Fruit fly (Drosophila melanogaster) Kc167 (cell line): ENCODE results near the gene Gr10b.

Experiments used
- Myc ChIP-seq: fragments of >200 bp; optimal IDR thresholded peaks from 2 replicates; lab custom pipeline; 2017; ENCODE audit warnings: missing external identifiers
- Sin3A ChIP-seq: fragments of >200 bp; optimal IDR thresholded peaks from 2 replicates; lab custom pipeline; 2018; ENCODE audit warnings: missing external identifiers
- h ChIP-seq: fragments of >200 bp; optimal IDR thresholded peaks from 3 replicates; lab custom pipeline; 2018; ENCODE audit warnings: missing external identifiers
- insv ChIP-seq: fragments of >200 bp; optimal IDR thresholded peaks from 3 replicates; lab custom pipeline; 2018; ENCODE audit warnings: missing external identifiers
- psq ChIP-seq: fragments of >200 bp; optimal IDR thresholded peaks from 2 replicates; lab custom pipeline; 2017; ENCODE audit warnings: missing external identifiers
- ttk ChIP-seq: sonication (Bioruptor generic); optimal IDR thresholded peaks from 2 replicates; lab custom pipeline; 2017; ENCODE audit warnings: missing external identifiers

The Gr10b gene

dm6 chrX:11446792-11447405 is 33.9 kb upstream of the Gr10b start:
- TF ChIP-seq Myc (lab: Kevin White, UChicago) (no peak), psq (lab: Kevin White, UChicago) (no peak), insv (lab: Kevin White, UChicago) (no peak), h (lab: Kevin White, UChicago) (no peak), ttk (lab: Kevin White, UChicago) (no peak), Sin3A (no peak)

- TF ChIP-seq Myc (lab: Kevin White, UChicago): no peak
- TF ChIP-seq ttk (lab: Kevin White, UChicago): no peak
These were observed 29.0 kb upstream of the Gr10b start, which contains the start of gene Sk1 for dm6 chrX:11441829-11442634. Sk1 (plus strand) TSS chrX:11442539.

- TF ChIP-seq h (lab: Kevin White, UChicago): no peak
- TF ChIP-seq Myc (lab: Kevin White, UChicago): no peak
- TF ChIP-seq ttk (lab: Kevin White, UChicago): no peak
These were observed 28.0 kb upstream of the Gr10b start for dm6 chrX:11440944-11441343.

dm6 chrX:11439270-11439669 is 26.3 kb upstream of the Gr10b start:
- TF ChIP-seq psq (lab: Kevin White, UChicago) (no peak), Myc (lab: Kevin White, UChicago) (no peak), Sin3A (no peak), ttk (lab: Kevin White, UChicago) (no peak), insv (lab: Kevin White, UChicago) (no peak), h (lab: Kevin White, UChicago) (no peak)

DNA sequence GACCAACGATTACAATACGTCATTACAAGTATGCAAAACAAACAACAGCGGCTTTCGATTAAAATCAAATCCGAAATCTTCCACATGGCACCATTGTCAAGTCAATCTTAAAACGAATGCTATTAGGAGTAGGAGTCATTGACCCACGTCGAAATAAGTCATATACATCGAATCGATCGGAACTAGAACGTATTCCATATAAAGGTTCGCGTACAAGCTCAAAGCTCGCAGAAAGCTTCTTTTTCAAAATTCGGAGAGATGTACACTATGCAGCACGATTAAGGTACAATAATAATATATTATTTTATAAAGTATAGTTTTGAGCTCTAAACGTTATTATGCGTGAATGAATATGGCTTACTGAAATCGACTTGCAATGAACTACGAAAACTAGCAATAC is 20.9 kb upstream of the Gr10b start:
- TF ChIP-seq h (lab: Kevin White, UChicago) (no peak), psq (lab: Kevin White, UChicago) (no peak), Myc (lab: Kevin White, UChicago) (no peak), insv (lab: Kevin White, UChicago) (no peak), Sin3A (no peak), ttk (lab: Kevin White, UChicago) (no peak)

DNA sequence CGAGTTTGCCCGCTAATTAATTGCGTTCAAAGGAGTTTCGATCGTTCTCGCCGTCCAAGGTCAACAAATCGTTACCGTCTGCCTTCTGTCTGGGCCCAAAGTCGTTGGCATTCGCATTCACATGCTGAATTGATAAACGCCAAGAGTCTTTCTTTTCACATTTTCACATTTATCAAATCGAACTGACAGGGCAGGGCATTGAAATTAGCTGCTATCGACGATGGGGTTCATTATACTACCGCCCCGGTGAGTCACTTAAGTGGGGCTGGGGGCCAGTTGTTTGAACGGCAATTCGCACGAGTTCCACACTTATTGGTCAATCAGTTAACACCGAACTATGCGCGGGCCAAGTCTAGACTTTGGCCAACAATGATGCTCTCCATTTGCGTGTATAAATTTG is 17.9 kb upstream of the Gr10b start:
- TF ChIP-seq Sin3A (no peak), psq (lab: Kevin White, UChicago) (no peak), h (lab: Kevin White, UChicago) (no peak), Myc (lab: Kevin White, UChicago) (no peak), insv (lab: Kevin White, UChicago) (no peak), ttk (lab: Kevin White, UChicago) (no peak)

- TF ChIP-seq ttk (lab: Kevin White, UChicago): no peak
- no peak for TF ChIP-seq psq (lab: Kevin White, UChicago)
- TF ChIP-seq Sin3A: no peak
- no peak for TF ChIP-seq insv (lab: Kevin White, UChicago)
- TF ChIP-seq h (lab: Kevin White, UChicago): no peak
- no peak for TF ChIP-seq Myc (lab: Kevin White, UChicago)
These were observed 14.3 kb upstream of the Gr10b start for dm6 chrX:11427282-11427689.

DNA sequence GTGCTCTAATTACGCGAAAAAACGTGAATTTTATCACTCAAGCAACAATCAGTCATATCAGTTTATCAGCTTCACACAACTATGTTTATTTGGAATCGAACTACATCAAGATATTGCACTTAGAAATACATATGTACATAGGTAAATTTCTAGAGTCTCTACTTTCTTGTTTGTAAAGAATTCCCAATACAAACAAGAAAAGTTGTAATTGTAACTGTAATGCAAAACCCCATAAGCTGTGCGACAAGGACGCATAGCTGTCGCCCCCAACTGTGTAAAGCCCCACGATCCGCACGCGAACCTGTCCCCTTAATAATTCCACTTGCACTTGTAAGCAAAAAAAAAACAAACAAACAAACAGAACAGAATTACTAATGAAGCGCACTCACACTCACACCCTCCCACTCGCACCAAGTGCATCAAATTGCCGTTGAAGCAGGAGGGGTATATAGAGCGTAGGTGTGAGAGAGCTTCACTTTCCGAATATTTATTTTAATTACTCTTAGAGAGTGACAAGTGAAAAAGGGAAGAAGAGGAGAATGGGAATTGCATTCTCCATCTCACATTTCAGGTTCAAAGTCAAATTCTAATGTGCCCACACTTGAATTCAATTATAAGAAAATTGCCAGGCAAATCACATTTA is 13.1 kb upstream of the Gr10b start:
- TF ChIP-seq psq (lab: Kevin White, UChicago) (no peak), Myc (lab: Kevin White, UChicago) (no peak)

dm6 chrX:11425401-11425800 is 12.4 kb upstream of the Gr10b start:
- TF ChIP-seq h (lab: Kevin White, UChicago) (no peak), Sin3A (no peak), Myc (lab: Kevin White, UChicago) (no peak), psq (lab: Kevin White, UChicago) (no peak), insv (lab: Kevin White, UChicago) (no peak), ttk (lab: Kevin White, UChicago) (no peak)

- no peak for TF ChIP-seq ttk (lab: Kevin White, UChicago)
- no peak for TF ChIP-seq Myc (lab: Kevin White, UChicago)
- no peak for TF ChIP-seq h (lab: Kevin White, UChicago)
- no peak for TF ChIP-seq psq (lab: Kevin White, UChicago)
- TF ChIP-seq Sin3A: no peak
- no peak for TF ChIP-seq insv (lab: Kevin White, UChicago)
These were observed 11.5 kb upstream of the Gr10b start for dm6 chrX:11424512-11424911.

DNA sequence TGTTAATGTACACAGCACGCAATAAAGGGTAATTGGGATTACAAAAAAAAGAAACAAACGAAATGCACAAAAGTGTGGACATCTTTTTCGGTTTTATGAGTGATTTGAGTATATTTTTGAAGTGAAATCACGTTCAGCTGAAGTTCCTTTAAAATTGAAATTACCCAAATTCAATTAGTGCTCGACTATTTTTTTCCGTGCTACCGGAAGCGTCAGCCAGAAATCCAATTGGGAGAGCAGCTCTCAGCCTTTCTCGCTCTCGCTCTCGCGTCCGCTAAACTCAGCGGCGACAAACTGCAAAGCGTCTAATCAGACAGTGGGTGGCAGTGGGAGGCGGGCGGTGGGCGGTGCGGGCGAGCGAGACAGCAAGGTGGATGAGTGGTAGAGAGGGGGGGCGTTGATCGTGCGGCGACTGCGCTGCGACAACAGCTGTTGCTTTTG is 10.3 kb upstream of the Gr10b start:
- TF ChIP-seq h (lab: Kevin White, UChicago): no peak
- TF ChIP-seq Sin3A: no peak
- no peak for TF ChIP-seq insv (lab: Kevin White, UChicago)
- no peak for TF ChIP-seq Myc (lab: Kevin White, UChicago)
- TF ChIP-seq psq (lab: Kevin White, UChicago): no peak
- no peak for TF ChIP-seq ttk (lab: Kevin White, UChicago)

- TF ChIP-seq Sin3A: no peak
- TF ChIP-seq Myc (lab: Kevin White, UChicago): no peak
- TF ChIP-seq ttk (lab: Kevin White, UChicago): no peak
- TF ChIP-seq h (lab: Kevin White, UChicago): no peak
- no peak for TF ChIP-seq psq (lab: Kevin White, UChicago)
- TF ChIP-seq insv (lab: Kevin White, UChicago): no peak
These were observed 9.5 kb upstream of the Gr10b start, which contains the start of gene Gs2 for dm6 chrX:11422532-11422931. Gs2 (plus strand) TSS chrX:11422832.
